Worm (Caenorhabditis elegans): ENCODE data around the gene W02F12.4.

Gene W02F12.4

ce11 chrV:6676158-6676849 lies 30.4 kb downstream of the W02F12.4 start, which contains the start of gene cest-34:
TSS of gene cest-34 (plus strand) at chrV:6676799.
- TF ChIP-seq mls-2 (tag; optimal IDR thresholded peaks at IDR 0.05) (no peak), ces-1 (GFP tag; optimal IDR thresholded peaks at IDR 0.05) (no peak), hlh-1 (tag; optimal IDR thresholded peaks at IDR 0.05) (no peak), unc-120 (tag; optimal IDR thresholded peaks at IDR 0.05; ENCODE audit: poor library complexity, severe bottlenecking) (no peak), lin-13 (tag; optimal IDR thresholded peaks at IDR 0.05) (no peak), bed-3 (GFP tag; optimal IDR thresholded peaks at IDR 0.05) (no peak), blmp-1 (tag; optimal IDR thresholded peaks at IDR 0.05) (no peak), unc-62 (GFP tag; optimal IDR thresholded peaks at IDR 0.05) (no peak), nhr-12 (tag; optimal IDR thresholded peaks at IDR 0.05) (no peak), ham-2 (GFP tag; optimal IDR thresholded peaks at IDR 0.05) (no peak), ceh-83 (GFP tag; optimal IDR thresholded peaks at IDR 0.05) (no peak), nhr-2 (tag; optimal IDR thresholded peaks at IDR 0.05) (no peak), zip-8 (tag; optimal IDR thresholded peaks at IDR 0.05) (no peak), elt-3 (tag; optimal IDR thresholded peaks at IDR 0.05) (no peak), sem-2 (GFP tag; optimal IDR thresholded peaks at IDR 0.05) (no peak), mab-5 (tag; optimal IDR thresholded peaks at IDR 0.05) (no peak), ceh-39 (tag; optimal IDR thresholded peaks at IDR 0.05) (no peak), nhr-28 (tag; optimal IDR thresholded peaks at IDR 0.05) (no peak), nhr-237 (tag; optimal IDR thresholded peaks at IDR 0.05) (no peak), mep-1 (tag; optimal IDR thresholded peaks at IDR 0.05) (no peak)

- no peak for TF ChIP-seq sptf-1 (tag; optimal IDR thresholded peaks at IDR 0.05)
Observed at ce11 chrV:6673967-6674366, 32.8 kb downstream of the W02F12.4 start, which contains the start of gene cest-31. TSS of gene cest-31 (plus strand) at chrV:6674267.

ce11 chrV:6669520-6669919 lies 37.2 kb downstream of the W02F12.4 start, which contains the start of gene cest-28:
TSS of gene cest-28 (plus strand) at chrV:6669820.
- TF ChIP-seq hlh-1 (tag; optimal IDR thresholded peaks at IDR 0.05) (no peak), mab-5 (tag; optimal IDR thresholded peaks at IDR 0.05) (no peak), unc-62 (GFP tag; optimal IDR thresholded peaks at IDR 0.05) (no peak), blmp-1 (tag; optimal IDR thresholded peaks at IDR 0.05) (no peak), ceh-83 (GFP tag; optimal IDR thresholded peaks at IDR 0.05) (no peak), unc-120 (tag; optimal IDR thresholded peaks at IDR 0.05; ENCODE audit: poor library complexity, severe bottlenecking) (no peak), nhr-28 (tag; optimal IDR thresholded peaks at IDR 0.05) (no peak), M03D4.4 (tag; optimal IDR thresholded peaks at IDR 0.05) (no peak), lin-13 (tag; optimal IDR thresholded peaks at IDR 0.05) (no peak), nhr-2 (tag; optimal IDR thresholded peaks at IDR 0.05) (no peak), drap-1 (GFP tag; optimal IDR thresholded peaks at IDR 0.05) (no peak), elt-3 (tag; optimal IDR thresholded peaks at IDR 0.05) (no peak), unc-39 (tag; optimal IDR thresholded peaks at IDR 0.05) (no peak), nhr-237 (tag; optimal IDR thresholded peaks at IDR 0.05) (no peak)

ce11 chrV:6668741-6669140 lies 38.0 kb downstream of the W02F12.4 start, which contains the start of gene str-180:
TSS of gene str-180 (minus strand) at chrV:6668841.
- TF ChIP-seq tbx-8 (GFP tag; optimal IDR thresholded peaks at IDR 0.05) (no peak), nhr-12 (tag; optimal IDR thresholded peaks at IDR 0.05) (no peak), sem-2 (GFP tag; optimal IDR thresholded peaks at IDR 0.05) (no peak), snpc-4 (tag; optimal IDR thresholded peaks at IDR 0.05) (no peak), zip-8 (tag; optimal IDR thresholded peaks at IDR 0.05) (no peak), cnd-1 (tag; optimal IDR thresholded peaks at IDR 0.05) (no peak), hlh-1 (tag; optimal IDR thresholded peaks at IDR 0.05) (no peak), sptf-1 (tag; optimal IDR thresholded peaks at IDR 0.05) (no peak), ceh-83 (GFP tag; optimal IDR thresholded peaks at IDR 0.05) (no peak), drap-1 (GFP tag; optimal IDR thresholded peaks at IDR 0.05) (no peak), mls-2 (tag; optimal IDR thresholded peaks at IDR 0.05) (no peak)

- TF ChIP-seq bed-3 (GFP tag; optimal IDR thresholded peaks at IDR 0.05) (no peak), nhr-237 (tag; optimal IDR thresholded peaks at IDR 0.05) (no peak), unc-39 (tag; optimal IDR thresholded peaks at IDR 0.05) (no peak), ceh-43 (GFP tag; optimal IDR thresholded peaks at IDR 0.05) (no peak), lin-13 (tag; optimal IDR thresholded peaks at IDR 0.05) (no peak), ztf-11 (tag; optimal IDR thresholded peaks at IDR 0.05) (no peak), nhr-2 (tag; optimal IDR thresholded peaks at IDR 0.05) (no peak), nhr-76 (tag; optimal IDR thresholded peaks at IDR 0.05) (no peak), sptf-1 (tag; optimal IDR thresholded peaks at IDR 0.05) (no peak), elt-3 (tag; optimal IDR thresholded peaks at IDR 0.05) (no peak), cnd-1 (tag; optimal IDR thresholded peaks at IDR 0.05) (no peak), hlh-1 (tag; optimal IDR thresholded peaks at IDR 0.05) (no peak), unc-62 (GFP tag; optimal IDR thresholded peaks at IDR 0.05) (no peak), nhr-28 (tag; optimal IDR thresholded peaks at IDR 0.05) (no peak), drap-1 (GFP tag; optimal IDR thresholded peaks at IDR 0.05) (no peak), ceh-83 (GFP tag; optimal IDR thresholded peaks at IDR 0.05) (no peak), pha-4 (tag; optimal IDR thresholded peaks at IDR 0.05) (no peak)
Observed at ce11 chrV:6666557-6666956, 40.2 kb downstream of the W02F12.4 start.
